Fruit fly (Drosophila melanogaster): ENCODE data around the gene mira.

DNA sequence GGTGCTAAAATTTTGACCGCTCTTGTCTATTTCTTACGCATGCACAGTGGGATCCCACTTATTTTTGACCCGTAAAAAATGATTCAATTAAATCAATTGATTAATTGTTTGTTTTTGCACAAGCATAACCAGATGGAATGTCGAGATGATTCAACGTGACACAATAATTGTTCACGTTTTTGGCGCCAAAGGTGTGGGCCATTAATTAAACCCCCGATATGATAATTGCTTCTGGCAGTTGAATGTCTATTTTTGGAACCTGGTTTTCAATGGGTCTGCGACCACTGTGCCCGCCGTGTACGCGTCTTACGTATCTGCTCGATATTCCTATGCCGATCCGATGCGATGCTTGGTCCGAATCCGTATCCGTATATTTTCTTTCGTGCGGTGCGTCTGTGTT, 42.9 kb downstream of the mira start:
- TF ChIP-seq Myc (optimal IDR thresholded peaks at IDR 0.05) (no peak), h (optimal IDR thresholded peaks at IDR 0.05) (no peak), Sin3A (optimal IDR thresholded peaks at IDR 0.05) (no peak), psq (optimal IDR thresholded peaks at IDR 0.05) (no peak), ttk (optimal IDR thresholded peaks at IDR 0.05) (no peak), insv (optimal IDR thresholded peaks at IDR 0.05) (no peak)

Measured in Kc167 (cell line).